Fruit fly (Drosophila melanogaster) whole organism, embryonic: ENCODE measurements around the gene CG31388.
A peak's percentile ranks its signal among the peaks of the same experiment; 100 is the strongest.

Experiments used
- Antp ChIP-seq: fragments of 200-800 bp; sonication (Bioruptor generic); optimal IDR thresholded peaks from 3 replicates; lab custom pipeline; 2016; ENCODE audit warnings: missing biosample characterization, missing genetic modification characterization
- BEAF-32 ChIP-seq: fragments of 200-800 bp; sonication (Bioruptor generic); optimal IDR thresholded peaks from 3 replicates; lab custom pipeline; 2017; ENCODE audit warnings: missing biosample characterization, missing genetic modification characterization, mild to moderate bottlenecking, moderate library complexity, missing genetic modification reagents
- Bgb ChIP-seq: fragments of 200-800 bp; sonication (Bioruptor generic); IDR thresholded peaks from 2 replicates; pipeline ENCODE4 v1.3.6; 2022; ENCODE audit warnings: missing biosample characterization, missing genetic modification characterization; ENCODE audit not compliant: partially characterized antibody
- Blimp-1 ChIP-seq: fragments of 200-800 bp; sonication (Bioruptor generic); optimal IDR thresholded peaks from 3 replicates; lab custom pipeline; 2018; ENCODE audit warnings: missing biosample characterization, missing genetic modification characterization, mild to moderate bottlenecking, moderate library complexity, missing genetic modification reagents
- CG12744 ChIP-seq: fragments of 200-800 bp; sonication (Bioruptor generic); optimal IDR thresholded peaks from 2 replicates; lab custom pipeline; 2016; ENCODE audit warnings: missing biosample characterization, missing genetic modification characterization
- CG16813 ChIP-seq: fragments of 200-800 bp; sonication (Bioruptor generic); IDR thresholded peaks from 3 replicates; pipeline ENCODE4 v1.3.6; 2022; ENCODE audit warnings: missing biosample characterization, missing genetic modification characterization; ENCODE audit not compliant: partially characterized antibody
- CG16863 ChIP-seq: fragments of 200-800 bp; sonication (Bioruptor generic); optimal IDR thresholded peaks from 3 replicates; lab custom pipeline; 2016; ENCODE audit warnings: missing biosample characterization, missing genetic modification characterization
- CG17568 ChIP-seq: fragments of 200-800 bp; sonication (Bioruptor generic); optimal IDR thresholded peaks from 2 replicates; lab custom pipeline; 2018; ENCODE audit warnings: missing biosample characterization, mild to moderate bottlenecking, missing genetic modification characterization, moderate library complexity
- CG17829 ChIP-seq: fragments of 200-800 bp; optimal IDR thresholded peaks from 2 replicates; lab custom pipeline; 2019; ENCODE audit warnings: missing biosample characterization, mild to moderate bottlenecking, missing genetic modification characterization, moderate library complexity
- CG2712 ChIP-seq: fragments of 200-800 bp; optimal IDR thresholded peaks from 3 replicates; lab custom pipeline; 2019; ENCODE audit warnings: missing biosample characterization, mild to moderate bottlenecking, missing genetic modification characterization, moderate library complexity
- CG34224 ChIP-seq: fragments of 200-800 bp; sonication (Bioruptor generic); IDR thresholded peaks from 3 replicates; pipeline ENCODE4 v1.3.6; 2022; ENCODE audit warnings: missing biosample characterization, missing genetic modification characterization; ENCODE audit not compliant: partially characterized antibody
- CG34376 ChIP-seq: fragments of 200-800 bp; sonication (Bioruptor generic); optimal IDR thresholded peaks from 2 replicates; lab custom pipeline; 2018; ENCODE audit warnings: missing biosample characterization, mild to moderate bottlenecking, missing genetic modification characterization
- CG4404 ChIP-seq: fragments of 200-800 bp; sonication (Bioruptor generic); IDR thresholded peaks from 2 replicates; pipeline ENCODE4 v1.3.6; 2022; ENCODE audit warnings: missing biosample characterization, missing genetic modification characterization
- CG4707 ChIP-seq: fragments of 200-800 bp; sonication (Bioruptor generic); optimal IDR thresholded peaks from 2 replicates; lab custom pipeline; 2018; ENCODE audit warnings: missing biosample characterization, mild to moderate bottlenecking, missing genetic modification characterization, moderate library complexity
- CG4854 ChIP-seq: fragments of 200-800 bp; sonication (Bioruptor generic); optimal IDR thresholded peaks from 2 replicates; lab custom pipeline; 2016; ENCODE audit warnings: missing biosample characterization, missing genetic modification characterization, inconsistent platforms
- CG7928 ChIP-seq: fragments of 200-800 bp; sonication (Bioruptor generic); optimal IDR thresholded peaks from 2 replicates; lab custom pipeline; 2017; ENCODE audit warnings: missing biosample characterization, mild to moderate bottlenecking, missing genetic modification characterization
- CG7987 ChIP-seq: fragments of 200-800 bp; sonication (Bioruptor generic); optimal IDR thresholded peaks from 2 replicates; lab custom pipeline; 2018; ENCODE audit warnings: missing biosample characterization, mild to moderate bottlenecking, missing genetic modification characterization, moderate library complexity
- CG8281 ChIP-seq: fragments of 200-800 bp; sonication (Bioruptor generic); optimal IDR thresholded peaks from 2 replicates; lab custom pipeline; 2018; ENCODE audit warnings: missing biosample characterization, mild to moderate bottlenecking, missing genetic modification characterization, moderate library complexity
- CG8478 ChIP-seq: fragments of >200 bp; optimal IDR thresholded peaks from 2 replicates; lab custom pipeline; 2018
- CG9932 ChIP-seq: fragments of 200-800 bp; sonication (Bioruptor generic); IDR thresholded peaks from 2 replicates; pipeline ENCODE4 v1.3.6; 2022; ENCODE audit warnings: missing biosample characterization, missing genetic modification characterization
- CkIIα-i1 ChIP-seq: fragments of 200-800 bp; sonication (Bioruptor generic); IDR thresholded peaks from 2 replicates; pipeline ENCODE4 v1.3.6; 2022; ENCODE audit warnings: missing biosample characterization, missing genetic modification characterization
- Dip2 ChIP-seq: fragments of 200-800 bp; sonication (Bioruptor generic); IDR thresholded peaks from 2 replicates; pipeline ENCODE4 v1.3.6; 2022; ENCODE audit warnings: missing biosample characterization, missing genetic modification characterization
- Fer2 ChIP-seq: fragments of 200-800 bp; sonication (Bioruptor generic); optimal IDR thresholded peaks from 2 replicates; lab custom pipeline; 2018; ENCODE audit warnings: missing biosample characterization, mild to moderate bottlenecking, missing genetic modification characterization, moderate library complexity
- H2.0 ChIP-seq: fragments of 200-800 bp; sonication (Bioruptor generic); IDR thresholded peaks from 2 replicates; pipeline ENCODE4 v1.3.6; 2022; ENCODE audit warnings: missing biosample characterization, missing genetic modification characterization
- Hmx ChIP-seq: fragments of 200-800 bp; sonication (Bioruptor generic); optimal IDR thresholded peaks from 2 replicates; lab custom pipeline; 2016; ENCODE audit warnings: missing biosample characterization, missing genetic modification characterization
- Hr3 ChIP-seq: fragments of 200-800 bp; sonication (Bioruptor generic); optimal IDR thresholded peaks from 3 replicates; lab custom pipeline; 2016; ENCODE audit warnings: missing biosample characterization, missing genetic modification characterization
- Hsf ChIP-seq: fragments of 200-800 bp; sonication (Bioruptor generic); optimal IDR thresholded peaks from 3 replicates; lab custom pipeline; 2016; ENCODE audit warnings: missing biosample characterization, missing genetic modification characterization
- Jarid2 ChIP-seq: fragments of 200-800 bp; sonication (Bioruptor generic); optimal IDR thresholded peaks from 3 replicates; lab custom pipeline; 2017; ENCODE audit warnings: mild to moderate bottlenecking, missing biosample characterization, missing genetic modification reagents, missing genetic modification characterization
- Max ChIP-seq: fragments of 200-800 bp; sonication (Bioruptor generic); optimal IDR thresholded peaks from 2 replicates; lab custom pipeline; 2016; ENCODE audit warnings: missing biosample characterization, mild to moderate bottlenecking, missing genetic modification characterization
- bsh ChIP-seq, 2 experiments: fragments of 200-800 bp; sonication (Bioruptor generic); optimal IDR thresholded peaks; 2 replicates each; lab custom pipeline; 2017 to 2018; ENCODE audit warnings: mild to moderate bottlenecking in 2 of 2, missing biosample characterization in 2 of 2, missing genetic modification characterization in 2 of 2, moderate library complexity in 1 of 2
- cas ChIP-seq: fragments of 200-800 bp; sonication (Bioruptor generic); IDR thresholded peaks from 2 replicates; pipeline ENCODE4 v1.3.6; 2022; ENCODE audit warnings: missing biosample characterization, missing genetic modification characterization
- caup ChIP-seq: fragments of 200-800 bp; sonication (Bioruptor generic); optimal IDR thresholded peaks from 3 replicates; lab custom pipeline; 2017; ENCODE audit warnings: missing biosample characterization, mild to moderate bottlenecking, missing genetic modification characterization, moderate library complexity; ENCODE audit not compliant: severe bottlenecking
- chif ChIP-seq, 2 experiments: fragments of 200-800 bp; sonication (Bioruptor generic); optimal IDR thresholded peaks; 3 replicates each; lab custom pipeline; 2016; ENCODE audit warnings: missing biosample characterization in 2 of 2, missing genetic modification characterization in 2 of 2
- crol ChIP-seq: fragments of 200-800 bp; sonication (Bioruptor generic); IDR thresholded peaks from 2 replicates; pipeline ENCODE4 v1.3.6; 2022; ENCODE audit warnings: missing biosample characterization, missing genetic modification characterization
- cwo ChIP-seq: fragments of 200-800 bp; sonication (Bioruptor generic); optimal IDR thresholded peaks from 3 replicates; lab custom pipeline; 2017; ENCODE audit warnings: missing biosample characterization, missing genetic modification characterization, mild to moderate bottlenecking, moderate library complexity, missing genetic modification reagents
- da ChIP-seq: fragments of 200-800 bp; sonication (Bioruptor generic); optimal IDR thresholded peaks from 2 replicates; lab custom pipeline; 2016; ENCODE audit warnings: missing biosample characterization, missing genetic modification characterization
- danr ChIP-seq: fragments of 200-800 bp; sonication (Bioruptor generic); IDR thresholded peaks from 2 replicates; pipeline ENCODE4 v1.3.6; 2022; ENCODE audit warnings: missing biosample characterization, missing genetic modification characterization
- dmrt99B ChIP-seq: fragments of 200-800 bp; sonication (Bioruptor generic); optimal IDR thresholded peaks from 2 replicates; lab custom pipeline; 2018; ENCODE audit warnings: missing biosample characterization, mild to moderate bottlenecking, missing genetic modification characterization, moderate library complexity
- dpn ChIP-seq, 2 experiments: fragments of 200-800 bp; sonication (Bioruptor generic); optimal IDR thresholded peaks; 3 replicates each; lab custom pipeline; 2016; ENCODE audit warnings: missing biosample characterization in 2 of 2, missing genetic modification characterization in 2 of 2
- eyg ChIP-seq: fragments of 200-800 bp; sonication (Bioruptor generic); optimal IDR thresholded peaks from 3 replicates; lab custom pipeline; 2016; ENCODE audit warnings: missing biosample characterization, missing genetic modification characterization
- fd64A ChIP-seq: fragments of 200-800 bp; sonication (Bioruptor generic); optimal IDR thresholded peaks from 3 replicates; lab custom pipeline; 2018; ENCODE audit warnings: missing biosample characterization, mild to moderate bottlenecking, missing genetic modification characterization
- gem ChIP-seq: fragments of 200-800 bp; sonication (Bioruptor generic); optimal IDR thresholded peaks from 2 replicates; lab custom pipeline; 2019; ENCODE audit warnings: missing biosample characterization, mild to moderate bottlenecking, missing genetic modification characterization, moderate library complexity
- grn ChIP-seq: fragments of 200-800 bp; sonication (Bioruptor generic); optimal IDR thresholded peaks from 3 replicates; lab custom pipeline; 2017; ENCODE audit warnings: missing biosample characterization, missing genetic modification characterization
- gsb ChIP-seq: fragments of 200-800 bp; sonication (Bioruptor generic); IDR thresholded peaks from 2 replicates; pipeline ENCODE4 v1.3.6; 2022; ENCODE audit warnings: missing biosample characterization, missing genetic modification characterization
- hbn ChIP-seq: fragments of 200-800 bp; sonication (Bioruptor generic); IDR thresholded peaks from 2 replicates; pipeline ENCODE4 v1.3.6; 2022; ENCODE audit warnings: missing biosample characterization, missing genetic modification characterization; ENCODE audit not compliant: partially characterized antibody
- kah ChIP-seq: fragments of 200-800 bp; sonication (Bioruptor generic); optimal IDR thresholded peaks from 2 replicates; lab custom pipeline; 2018; ENCODE audit warnings: missing biosample characterization, mild to moderate bottlenecking, missing genetic modification characterization
- mld ChIP-seq: fragments of 200-800 bp; sonication (Bioruptor generic); IDR thresholded peaks from 3 replicates; pipeline ENCODE4 v1.3.6; 2022; ENCODE audit warnings: missing biosample characterization, missing genetic modification characterization; ENCODE audit not compliant: partially characterized antibody
- nom ChIP-seq: fragments of 200-800 bp; sonication (Bioruptor generic); optimal IDR thresholded peaks from 2 replicates; lab custom pipeline; 2017; ENCODE audit warnings: missing biosample characterization, missing genetic modification characterization, mild to moderate bottlenecking, moderate library complexity, missing genetic modification reagents
- psq ChIP-seq: fragments of 200-800 bp; sonication (Bioruptor generic); optimal IDR thresholded peaks from 2 replicates; lab custom pipeline; 2017; ENCODE audit warnings: missing biosample characterization, missing genetic modification characterization
- slbo ChIP-seq: fragments of 200-800 bp; sonication (Bioruptor generic); IDR thresholded peaks from 2 replicates; pipeline ENCODE4 v1.3.6; 2022; ENCODE audit warnings: missing biosample characterization, missing genetic modification characterization

The CG31388 gene

DNA sequence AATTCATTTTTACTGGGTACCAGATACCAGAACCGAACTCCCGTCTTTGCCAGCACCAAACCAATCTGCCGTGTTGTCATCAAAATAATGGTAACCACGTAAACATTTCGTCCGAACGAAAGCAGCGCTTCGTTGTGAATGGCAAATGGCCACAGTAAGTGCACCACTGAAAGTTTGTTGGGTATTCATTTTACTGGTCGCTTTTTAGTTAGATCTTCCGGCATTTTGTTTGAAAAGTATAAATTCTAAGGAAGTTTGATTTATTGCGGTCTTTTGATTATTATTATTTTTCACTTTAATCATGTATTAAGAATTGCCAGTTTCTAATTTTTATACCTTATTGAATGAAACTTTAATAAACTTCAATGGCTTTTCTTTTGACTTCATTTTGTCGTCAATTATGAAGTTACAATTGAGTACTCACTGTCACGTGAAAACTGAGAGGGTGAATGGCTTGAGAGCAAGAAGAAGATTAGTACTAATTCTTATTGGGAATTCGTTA is 23.1 kb upstream of the CG31388 start, which contains the start of gene ZnT86D (continued):
- peak; percentile 4 for TF ChIP-seq CG7987
- TF ChIP-seq Hsf (GFP tag; lab: Kevin White, UChicago): peak; percentile 60
- TF ChIP-seq dmrt99B (tag; lab: Kevin White, UChicago): peak; percentile 65
- TF ChIP-seq CG4707 (GFP tag; lab: Kevin White, UChicago): no peak
- TF ChIP-seq CG17568 (GFP tag; lab: Kevin White, UChicago): peak; percentile 58
- TF ChIP-seq mld (GFP tag; lab: Robert Waterston, UW): no peak
- peak; percentile 33 for TF ChIP-seq CG8281
- no peak for TF ChIP-seq grn
- peak; percentile 49 for TF ChIP-seq cwo (GFP tag; lab: Kevin White, UChicago)
- no peak for TF ChIP-seq da (GFP tag; lab: Kevin White, UChicago)
- no peak for TF ChIP-seq H2.0 (GFP tag; lab: Robert Waterston, UW)
- TF ChIP-seq danr (GFP tag; lab: Robert Waterston, UW): no peak
- peak; percentile 64 for TF ChIP-seq Fer2 (tag; lab: Kevin White, UChicago)
- no peak for TF ChIP-seq Jarid2 (GFP tag; lab: Kevin White, UChicago)
- TF ChIP-seq fd64A (GFP tag; lab: Kevin White, UChicago): no peak
- no peak for TF ChIP-seq Hmx (GFP tag; lab: Kevin White, UChicago)
- TF ChIP-seq CG8478: no peak
- TF ChIP-seq CG4854 (GFP tag; lab: Kevin White, UChicago): no peak
- TF ChIP-seq BEAF-32: peak; percentile 44
- peak; percentile 78 for TF ChIP-seq CG2712
- TF ChIP-seq CG4404 (GFP tag; lab: Robert Waterston, UW): peak; percentile 61
- TF ChIP-seq chif (GFP tag; optimal IDR thresholded peaks at IDR 0.05; lab: Kevin White, UChicago): peak; percentile 12 to 43
- TF ChIP-seq Max (GFP tag; lab: Kevin White, UChicago): no peak
- peak; percentile 49 for TF ChIP-seq Antp (GFP tag; lab: Kevin White, UChicago)
- TF ChIP-seq CG7928 (GFP tag; lab: Kevin White, UChicago): no peak
- no peak for TF ChIP-seq cas
- peak; percentile 70 for TF ChIP-seq slbo (GFP tag; lab: Robert Waterston, UW)
- no peak for TF ChIP-seq Dip2
- TF ChIP-seq kah (GFP tag; lab: Kevin White, UChicago): peak; percentile 11
- peak; percentile 62 for TF ChIP-seq CG17829 (tag; lab: Kevin White, UChicago)
- peak; percentile 50 for TF ChIP-seq caup (GFP tag; lab: Kevin White, UChicago)
- peak; percentile 1 for TF ChIP-seq CG12744
- peak; percentile 44 to 47 for TF ChIP-seq dpn (GFP tag; optimal IDR thresholded peaks at IDR 0.05; lab: Kevin White, UChicago)
- TF ChIP-seq bsh (GFP tag; optimal IDR thresholded peaks at IDR 0.05; lab: Kevin White, UChicago): peak in 1 of 2 experiments; percentile 46
- TF ChIP-seq gem (tag; lab: Kevin White, UChicago): peak; percentile 78
- TF ChIP-seq Blimp-1 (GFP tag; lab: Kevin White, UChicago): peak; percentile 43
- peak; percentile 30 for TF ChIP-seq CG16863 (GFP tag; lab: Kevin White, UChicago)
- peak; percentile 77 for TF ChIP-seq CG9932 (GFP tag; lab: Robert Waterston, UW)
- TF ChIP-seq gsb (GFP tag; lab: Robert Waterston, UW): no peak
- TF ChIP-seq Hr3: peak; percentile 63
- no peak for TF ChIP-seq hbn (GFP tag; lab: Robert Waterston, UW)
- no peak for TF ChIP-seq psq (GFP tag; lab: Kevin White, UChicago)
- no peak for TF ChIP-seq CG34224 (GFP tag; lab: Robert Waterston, UW)
- TF ChIP-seq CG34376 (GFP tag; lab: Kevin White, UChicago): peak; percentile 67
- no peak for TF ChIP-seq Bgb
- peak; percentile 27 for TF ChIP-seq eyg (GFP tag; lab: Kevin White, UChicago)
- peak; percentile 71 for TF ChIP-seq crol
- no peak for TF ChIP-seq CG16813 (GFP tag; lab: Robert Waterston, UW)
- TF ChIP-seq nom (GFP tag; lab: Kevin White, UChicago): peak; percentile 35
- no peak for TF ChIP-seq CkIIα-i1
